Worm (Caenorhabditis elegans): Measurements from ENCODE around the gene srj-50.

Gene srj-50

ce11 chrV:2881016-2881415 lies 48.2 kb downstream of the srj-50 start, which contains the start of gene ifc-1:
TSS of gene ifc-1 (plus strand) at chrV:2881393.
- TF ChIP-seq attf-4 (tag; optimal IDR thresholded peaks at IDR 0.05) (no peak), daf-16 (GFP tag; optimal IDR thresholded peaks at IDR 0.05) (no peak), daf-16 (tag; optimal IDR thresholded peaks at IDR 0.05) (peak; percentile 76), nhr-42 (GFP tag; IDR thresholded peaks at IDR 0.05) (no peak), dve-1 (tag; optimal IDR thresholded peaks at IDR 0.05; ENCODE audit: insufficient read depth) (peak; percentile 33), nhr-28 (tag; optimal IDR thresholded peaks at IDR 0.05) (peak; percentile 52), nhr-41 (GFP tag; IDR thresholded peaks at IDR 0.05) (no peak), dmd-6 (GFP tag; IDR thresholded peaks at IDR 0.05) (peak; percentile 46), hlh-11 (tag; optimal IDR thresholded peaks at IDR 0.05) (peak; percentile 13), mdl-1 (tag; optimal IDR thresholded peaks at IDR 0.05) (no peak)

- TF ChIP-seq ceh-20 (GFP tag; IDR thresholded peaks at IDR 0.05): 0 out of 2 replicates have a peak, but pooled peaks have one; percentile 12
- peak; percentile 11 for TF ChIP-seq pqm-1 (tag; optimal IDR thresholded peaks at IDR 0.05)
- TF ChIP-seq dve-1 (tag; optimal IDR thresholded peaks at IDR 0.05; ENCODE audit: insufficient read depth): peak; percentile 47
- TF ChIP-seq dmd-9 (GFP tag; IDR thresholded peaks at IDR 0.05): no peak
- TF ChIP-seq daf-16 (GFP tag; optimal IDR thresholded peaks at IDR 0.05): no peak
- TF ChIP-seq daf-16 (tag; optimal IDR thresholded peaks at IDR 0.05): peak; percentile 55
- TF ChIP-seq lim-7 (GFP tag; IDR thresholded peaks at IDR 0.05): no peak
- TF ChIP-seq T20F7.1 (GFP tag; optimal IDR thresholded peaks at IDR 0.05): no peak
- peak; percentile 81 for TF ChIP-seq dmd-6 (GFP tag; IDR thresholded peaks at IDR 0.05)
- peak; percentile 70 for TF ChIP-seq aha-1 (tag)
- no peak for TF ChIP-seq ztf-11 (tag; optimal IDR thresholded peaks at IDR 0.05)
- TF ChIP-seq nhr-28 (tag; optimal IDR thresholded peaks at IDR 0.05): peak; percentile 61
Observed at ce11 chrV:2881565-2881964, 48.8 kb downstream of the srj-50 start.

ce11 chrV:2883097-2883496 lies 50.3 kb downstream of the srj-50 start:
- TF ChIP-seq rbr-2 (tag; optimal IDR thresholded peaks at IDR 0.05): no peak
- TF ChIP-seq zip-2 (tag; optimal IDR thresholded peaks at IDR 0.05): no peak
- no peak for TF ChIP-seq zfp-3 (GFP tag; conservative IDR thresholded peaks at IDR 0.05)
- TF ChIP-seq dve-1 (tag; optimal IDR thresholded peaks at IDR 0.05; ENCODE audit: insufficient read depth): no peak
- TF ChIP-seq ceh-44 (GFP tag; IDR thresholded peaks at IDR 0.05): no peak
- no peak for TF ChIP-seq nhr-11 (tag; optimal IDR thresholded peaks at IDR 0.05)
- no peak for TF ChIP-seq lin-13 (GFP tag; optimal IDR thresholded peaks at IDR 0.05)

ce11 chrV:2884411-2884810 lies 51.6 kb downstream of the srj-50 start, which contains the start of gene sre-24:
TSS of gene sre-24 (plus strand) at chrV:2884711.
- TF ChIP-seq D1046.2 (GFP tag; IDR thresholded peaks at IDR 0.05) (no peak), hlh-11 (tag; optimal IDR thresholded peaks at IDR 0.05) (no peak), zip-2 (tag; optimal IDR thresholded peaks at IDR 0.05) (no peak), hmg-1.1 (GFP tag; IDR thresholded peaks at IDR 0.05) (no peak), mxl-2 (GFP tag; conservative IDR thresholded peaks at IDR 0.05) (no peak), fkh-10 (GFP tag; optimal IDR thresholded peaks at IDR 0.05) (no peak), pha-4 (GFP tag; IDR thresholded peaks at IDR 0.05) (no peak), pha-4 (tag; optimal IDR thresholded peaks at IDR 0.05) (no peak), zfp-2 (tag; optimal IDR thresholded peaks at IDR 0.05) (no peak), hlh-30 (tag; optimal IDR thresholded peaks at IDR 0.05; ENCODE audit: insufficient read depth) (no peak), mdl-1 (tag; optimal IDR thresholded peaks at IDR 0.05) (no peak), R02D3.7 (tag; optimal IDR thresholded peaks at IDR 0.05) (no peak), lin-15B (tag; optimal IDR thresholded peaks at IDR 0.05) (no peak), lin-1 (GFP tag; IDR thresholded peaks at IDR 0.05) (no peak), nhr-10 (tag; optimal IDR thresholded peaks at IDR 0.05) (no peak), zip-11 (GFP tag; IDR thresholded peaks at IDR 0.05) (no peak), mes-2 (tag; optimal IDR thresholded peaks at IDR 0.05; ENCODE audit: poor library complexity, severe bottlenecking) (no peak), spr-3 (GFP tag; optimal IDR thresholded peaks at IDR 0.05) (no peak), vab-7 (GFP tag; IDR thresholded peaks at IDR 0.05) (no peak)
